Worm (Caenorhabditis elegans) whole organism, midembryonic: ENCODE results near the gene ketn-1.

Experiments
- T22C8.4 ChIP-seq: fragments of 200-800 bp; sonication (Bioruptor generic); IDR thresholded peaks from 2 replicates; pipeline ENCODE4 v1.3.6; 2022; ENCODE audit warnings: missing genetic modification characterization, missing compliant biosample characterization
- cog-1 ChIP-seq: sonication (generic microtip); optimal IDR thresholded peaks from 2 replicates; lab custom pipeline; 2016; ENCODE audit warnings: missing genetic modification characterization, missing compliant biosample characterization
- flt-1 ChIP-seq: fragments of 200-800 bp; sonication (Bioruptor generic); IDR thresholded peaks from 2 replicates; pipeline ENCODE4 v1.3.6; 2022; ENCODE audit warnings: missing genetic modification characterization, missing compliant biosample characterization
- klf-2 ChIP-seq: fragments of 200-800 bp; sonication (Bioruptor generic); conservative IDR thresholded peaks from 2 replicates; pipeline ENCODE4 v1.3.6; 2022; ENCODE audit warnings: missing genetic modification reagents, missing genetic modification characterization, missing compliant biosample characterization
- med-1 ChIP-seq: sonication (generic microtip); optimal IDR thresholded peaks from 2 replicates; lab custom pipeline; 2017; ENCODE audit warnings: missing genetic modification characterization, mild to moderate bottlenecking, missing compliant biosample characterization, antibody characterized with exemption, missing genetic modification reagents; ENCODE audit not compliant: insufficient read depth
- ref-1 ChIP-seq: fragments of 200-800 bp; sonication (Bioruptor generic); conservative IDR thresholded peaks from 2 replicates; pipeline ENCODE4 v1.3.6; 2022; ENCODE audit warnings: missing genetic modification reagents, missing genetic modification characterization, missing compliant biosample characterization
- tab-1 ChIP-seq: fragments of 200-800 bp; sonication (Bioruptor generic); IDR thresholded peaks from 2 replicates; pipeline ENCODE4 v1.3.6; 2022; ENCODE audit warnings: missing genetic modification characterization, missing compliant biosample characterization
- ztf-23 ChIP-seq: fragments of 200-800 bp; sonication (Bioruptor generic); IDR thresholded peaks from 2 replicates; pipeline ENCODE4 v1.3.6; 2022; ENCODE audit warnings: missing genetic modification reagents, missing genetic modification characterization, missing compliant biosample characterization
- ztf-29 ChIP-seq: fragments of 200-800 bp; sonication (Bioruptor generic); IDR thresholded peaks from 2 replicates; pipeline ENCODE4 v1.3.6; 2022; ENCODE audit warnings: missing genetic modification reagents, missing genetic modification characterization, missing compliant biosample characterization

Gene ketn-1

ce11 chrV:2807760-2808159 is at the start of gene ketn-1:
Gene ketn-1, minus strand, starts transcription at chrV:2807860.
- TF ChIP-seq med-1 (no peak), T22C8.4 (no peak), ztf-29 (GFP tag; lab: Robert Waterston, UW) (no peak), cog-1 (no peak), ztf-23 (GFP tag; lab: Robert Waterston, UW) (no peak), tab-1 (GFP tag; lab: Robert Waterston, UW) (no peak), klf-2 (GFP tag; lab: Robert Waterston, UW) (no peak)

- TF ChIP-seq cog-1: no peak
- TF ChIP-seq ztf-29 (GFP tag; lab: Robert Waterston, UW): no peak
- TF ChIP-seq med-1: no peak
- TF ChIP-seq flt-1: no peak
Observed at ce11 chrV:2855473-2855872, 47.8 kb upstream of the ketn-1 start, which contains the start of gene srj-57. Gene srj-57, minus strand, starts transcription at chrV:2855573.

- TF ChIP-seq flt-1 (no peak), ref-1 (no peak), cog-1 (no peak), med-1 (no peak), ztf-23 (GFP tag; lab: Robert Waterston, UW) (no peak), klf-2 (GFP tag; lab: Robert Waterston, UW) (no peak), tab-1 (GFP tag; lab: Robert Waterston, UW) (no peak)
Observed at ce11 chrV:2849071-2849470, 41.4 kb upstream of the ketn-1 start, which contains the start of gene ugt-53. Gene ugt-53, plus strand, starts transcription at chrV:2849343.

ce11 chrV:2848290-2848937 is 40.8 kb upstream of the ketn-1 start, which contains the start of gene srj-49:
Gene srj-49, minus strand, starts transcription at chrV:2848340.
- TF ChIP-seq tab-1 (GFP tag; lab: Robert Waterston, UW) (no peak), T22C8.4 (no peak), ref-1 (no peak), flt-1 (no peak)

ce11 chrV:2845771-2846170 is 38.1 kb upstream of the ketn-1 start, which contains the start of gene srj-44:
Gene srj-44, minus strand, starts transcription at chrV:2845871.
- TF ChIP-seq cog-1 (no peak), ztf-23 (GFP tag; lab: Robert Waterston, UW) (no peak), ztf-29 (GFP tag; lab: Robert Waterston, UW) (no peak), T22C8.4 (no peak), med-1 (no peak), ref-1 (no peak), flt-1 (no peak), klf-2 (GFP tag; lab: Robert Waterston, UW) (no peak), tab-1 (GFP tag; lab: Robert Waterston, UW) (no peak)

- no peak for TF ChIP-seq med-1
Observed at ce11 chrV:2836501-2836900, 28.8 kb upstream of the ketn-1 start, which contains the start of gene srj-45. Gene srj-45, minus strand, starts transcription at chrV:2836601.

- no peak for TF ChIP-seq klf-2 (GFP tag; lab: Robert Waterston, UW)
- TF ChIP-seq ztf-29 (GFP tag; lab: Robert Waterston, UW): no peak
- TF ChIP-seq med-1: no peak
- TF ChIP-seq T22C8.4: no peak
- TF ChIP-seq ztf-23 (GFP tag; lab: Robert Waterston, UW): no peak
Observed at ce11 chrV:2832666-2833065, 25.0 kb upstream of the ketn-1 start, which contains the start of gene srj-50. Gene srj-50, plus strand, starts transcription at chrV:2832966.

- TF ChIP-seq ztf-23 (GFP tag; lab: Robert Waterston, UW) (no peak), ref-1 (no peak), flt-1 (no peak), med-1 (no peak), ztf-29 (GFP tag; lab: Robert Waterston, UW) (no peak)
Observed at ce11 chrV:2830817-2831216, 23.2 kb upstream of the ketn-1 start, which contains the start of gene srw-2. Gene srw-2, plus strand, starts transcription at chrV:2830878.

ce11 chrV:2826815-2827214 is 19.2 kb upstream of the ketn-1 start, which contains the start of gene T03D3.5:
Gene T03D3.5, minus strand, starts transcription at chrV:2826835.
- TF ChIP-seq tab-1 (GFP tag; lab: Robert Waterston, UW) (no peak), T22C8.4 (no peak), ref-1 (no peak), flt-1 (no peak), ztf-23 (GFP tag; lab: Robert Waterston, UW) (no peak), med-1 (no peak), klf-2 (GFP tag; lab: Robert Waterston, UW) (no peak), cog-1 (no peak), ztf-29 (GFP tag; lab: Robert Waterston, UW) (no peak)

ce11 chrV:2825978-2826377 is 18.3 kb upstream of the ketn-1 start:
- TF ChIP-seq ztf-23 (GFP tag; lab: Robert Waterston, UW) (no peak), ztf-29 (GFP tag; lab: Robert Waterston, UW) (0 out of 2 replicates have a peak, but pooled peaks have one; percentile 16)

ce11 chrV:2821618-2822272 is 14.1 kb upstream of the ketn-1 start, which contains the start of gene srh-36:
Gene srh-36, minus strand, starts transcription at chrV:2821668.
- TF ChIP-seq med-1 (no peak), T22C8.4 (no peak), ref-1 (no peak), ztf-29 (GFP tag; lab: Robert Waterston, UW) (no peak), klf-2 (GFP tag; lab: Robert Waterston, UW) (no peak), flt-1 (no peak), tab-1 (GFP tag; lab: Robert Waterston, UW) (no peak), ztf-23 (GFP tag; lab: Robert Waterston, UW) (no peak), cog-1 (no peak)
